Worm (Caenorhabditis elegans): ENCODE data around the gene C15B12.1.

DNA sequence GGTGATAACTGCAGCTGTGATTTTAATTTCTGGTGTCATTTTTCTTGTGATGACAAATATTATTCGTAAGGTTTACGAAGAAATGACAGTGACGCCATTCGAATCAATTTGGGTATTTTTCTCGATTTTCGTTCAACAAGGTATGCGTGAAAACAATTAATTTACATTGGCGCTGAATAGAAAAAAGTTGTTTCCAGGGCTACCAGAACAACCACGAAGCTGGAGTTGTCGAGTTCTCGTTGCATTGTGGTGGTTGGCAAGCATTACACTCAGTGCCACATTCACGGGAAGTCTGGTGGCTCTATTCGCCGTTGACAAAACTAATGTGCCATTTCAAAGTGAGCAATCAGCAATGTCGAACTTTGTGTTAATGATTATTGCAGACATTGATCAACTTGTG lies 31.1 kb downstream of the C15B12.1 start:
- no peak for TF ChIP-seq him-1 (tag; optimal IDR thresholded peaks at IDR 0.05)
- no peak for TF ChIP-seq dao-5 (tag; optimal IDR thresholded peaks at IDR 0.05)

Data from whole organism, L4/young adult.